Worm (Caenorhabditis elegans) whole organism, L3 larva: Measurements from ENCODE around the gene srw-33.

Source experiments
- ZK546.5 ChIP-seq: sonication (generic microtip); optimal IDR thresholded peaks from 2 replicates; lab custom pipeline; 2017; ENCODE audit warnings: missing biosample characterization, missing genetic modification characterization
- ceh-16 ChIP-seq: sonication (generic microtip); optimal IDR thresholded peaks from 2 replicates; lab custom pipeline; 2017; ENCODE audit warnings: missing biosample characterization, missing genetic modification characterization
- ceh-28 ChIP-seq: fragments of 150-350 bp; optimal IDR thresholded peaks from 2 replicates; lab custom pipeline; 2014; ENCODE audit warnings: missing biosample characterization, missing genetic modification reagents, missing genetic modification characterization
- ceh-82 ChIP-seq: fragments of 150-350 bp; optimal IDR thresholded peaks from 2 replicates; lab custom pipeline; 2014; ENCODE audit warnings: missing biosample characterization, missing genetic modification characterization
- ceh-9 ChIP-seq: sonication (generic microtip); optimal IDR thresholded peaks from 2 replicates; lab custom pipeline; 2018; ENCODE audit warnings: missing biosample characterization, missing genetic modification characterization
- daf-12 ChIP-seq: fragments of 150-350 bp; optimal IDR thresholded peaks from 2 replicates; lab custom pipeline; 2014; ENCODE audit warnings: missing biosample characterization, missing genetic modification reagents, missing genetic modification characterization
- egl-27 ChIP-seq: sonication (generic microtip); optimal IDR thresholded peaks from 4 replicates; lab custom pipeline; 2017; ENCODE audit warnings: missing biosample characterization, missing genetic modification reagents, missing genetic modification characterization
- egl-5 ChIP-seq: fragments of 150-350 bp; optimal IDR thresholded peaks from 2 replicates; lab custom pipeline; 2017; ENCODE audit warnings: missing biosample characterization, missing genetic modification reagents, missing genetic modification characterization, inconsistent platforms
- elt-2 ChIP-seq: sonication (generic microtip); optimal IDR thresholded peaks from 2 replicates; lab custom pipeline; 2016; ENCODE audit warnings: missing genetic modification reagents, mild to moderate bottlenecking, missing genetic modification characterization, missing compliant biosample characterization
- fkh-10 ChIP-seq: sonication (generic microtip); optimal IDR thresholded peaks from 2 replicates; lab custom pipeline; 2017; ENCODE audit warnings: missing biosample characterization, missing genetic modification reagents, missing genetic modification characterization
- fos-1 ChIP-seq: fragments of 150-350 bp; optimal IDR thresholded peaks from 2 replicates; lab custom pipeline; 2014; ENCODE audit warnings: missing biosample characterization, missing genetic modification characterization
- hmg-11 ChIP-seq: sonication (generic microtip); optimal IDR thresholded peaks from 2 replicates; lab custom pipeline; 2016; ENCODE audit warnings: missing genetic modification characterization, missing compliant biosample characterization
- lin-15B ChIP-seq: fragments of 150-350 bp; optimal IDR thresholded peaks from 2 replicates; lab custom pipeline; 2014; ENCODE audit warnings: missing biosample characterization, missing genetic modification characterization
- lin-39 ChIP-seq: fragments of 150-350 bp; optimal IDR thresholded peaks from 2 replicates; lab custom pipeline; 2018; ENCODE audit warnings: missing biosample characterization, missing genetic modification reagents, missing genetic modification characterization
- lsy-12 ChIP-seq: sonication (generic microtip); optimal IDR thresholded peaks from 2 replicates; lab custom pipeline; 2016; ENCODE audit warnings: mild to moderate bottlenecking, missing genetic modification characterization, missing compliant biosample characterization
- mml-1 ChIP-seq: fragments of 150-350 bp; sonication (generic microtip); optimal IDR thresholded peaks from 3 replicates; lab custom pipeline; 2014; ENCODE audit warnings: missing biosample characterization, missing genetic modification characterization
- nhr-12 ChIP-seq: fragments of 150-350 bp; optimal IDR thresholded peaks from 2 replicates; lab custom pipeline; 2014; ENCODE audit warnings: missing biosample characterization, missing genetic modification characterization
- nhr-237 ChIP-seq: fragments of 150-350 bp; optimal IDR thresholded peaks from 2 replicates; lab custom pipeline; 2014; ENCODE audit warnings: missing biosample characterization, missing genetic modification characterization
- nhr-25 ChIP-seq: sonication (generic microtip); optimal IDR thresholded peaks from 2 replicates; lab custom pipeline; 2017; ENCODE audit warnings: missing biosample characterization, missing genetic modification characterization
- nhr-43 ChIP-seq: sonication (generic microtip); optimal IDR thresholded peaks from 2 replicates; lab custom pipeline; 2016; ENCODE audit warnings: mild to moderate bottlenecking, missing genetic modification characterization, missing compliant biosample characterization; ENCODE audit not compliant: poor library complexity, severe bottlenecking
- nhr-77 ChIP-seq: fragments of 150-350 bp; optimal IDR thresholded peaks from 2 replicates; lab custom pipeline; 2014; ENCODE audit warnings: missing biosample characterization, missing genetic modification characterization
- pqm-1 ChIP-seq: fragments of 150-350 bp; optimal IDR thresholded peaks from 2 replicates; lab custom pipeline; 2017; ENCODE audit warnings: missing biosample characterization, missing genetic modification characterization, inconsistent platforms
- sea-2 ChIP-seq: fragments of 150-350 bp; sonication (generic microtip); optimal IDR thresholded peaks from 4 replicates; lab custom pipeline; 2014; ENCODE audit warnings: missing biosample characterization, missing genetic modification reagents, missing genetic modification characterization
- tbx-2 ChIP-seq: sonication (generic microtip); optimal IDR thresholded peaks from 2 replicates; lab custom pipeline; 2016; ENCODE audit warnings: mild to moderate bottlenecking, missing genetic modification characterization, missing compliant biosample characterization
- unc-62 ChIP-seq: fragments of 150-350 bp; sonication (generic microtip); optimal IDR thresholded peaks from 4 replicates; lab custom pipeline; 2014; ENCODE audit warnings: missing biosample characterization, missing genetic modification reagents, missing genetic modification characterization
- zag-1 ChIP-seq: fragments of 150-350 bp; optimal IDR thresholded peaks from 2 replicates; lab custom pipeline; 2014; ENCODE audit warnings: missing biosample characterization, missing genetic modification characterization
- ztf-11 ChIP-seq: fragments of 150-350 bp; optimal IDR thresholded peaks from 2 replicates; lab custom pipeline; 2014; ENCODE audit warnings: missing biosample characterization, missing genetic modification characterization
- ztf-4 ChIP-seq: fragments of 150-350 bp; optimal IDR thresholded peaks from 2 replicates; lab custom pipeline; 2014; ENCODE audit warnings: missing biosample characterization, missing genetic modification characterization

The srw-33 gene

DNA sequence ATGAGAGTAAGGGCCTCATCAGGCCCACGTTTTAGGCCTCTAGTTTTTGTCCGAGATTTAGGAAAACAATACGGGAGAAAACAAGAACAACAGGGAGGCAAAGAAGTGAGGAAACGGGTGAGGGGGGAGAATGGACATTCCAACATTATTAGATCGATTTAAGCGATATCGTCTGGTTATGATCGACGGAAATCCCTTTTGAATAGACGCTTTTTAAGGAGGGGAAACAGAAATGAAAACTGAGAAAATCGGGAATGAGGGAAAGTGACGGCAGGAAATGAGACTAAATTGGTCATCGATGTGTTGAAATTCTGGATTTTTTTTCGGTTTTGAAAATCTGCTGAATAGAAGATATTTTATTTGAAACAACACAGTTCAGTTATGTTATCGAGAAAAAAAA lies 13.1 kb upstream of the srw-33 start, which contains the start of gene rocf-1:
Gene rocf-1 (minus strand): TSS at position 101 of the 400 bp plus-strand sequence.
- TF ChIP-seq egl-5 (tag; lab: Kevin White, UChicago): no peak
- no peak for TF ChIP-seq fkh-10 (GFP tag; lab: Kevin White, UChicago)
- no peak for TF ChIP-seq lin-15B (tag; lab: Kevin White, UChicago)
- no peak for TF ChIP-seq nhr-237 (tag; lab: Kevin White, UChicago)
- no peak for TF ChIP-seq hmg-11 (tag; lab: Kevin White, UChicago)
- TF ChIP-seq nhr-25: no peak
- TF ChIP-seq ceh-9 (tag; lab: Kevin White, UChicago): no peak

DNA sequence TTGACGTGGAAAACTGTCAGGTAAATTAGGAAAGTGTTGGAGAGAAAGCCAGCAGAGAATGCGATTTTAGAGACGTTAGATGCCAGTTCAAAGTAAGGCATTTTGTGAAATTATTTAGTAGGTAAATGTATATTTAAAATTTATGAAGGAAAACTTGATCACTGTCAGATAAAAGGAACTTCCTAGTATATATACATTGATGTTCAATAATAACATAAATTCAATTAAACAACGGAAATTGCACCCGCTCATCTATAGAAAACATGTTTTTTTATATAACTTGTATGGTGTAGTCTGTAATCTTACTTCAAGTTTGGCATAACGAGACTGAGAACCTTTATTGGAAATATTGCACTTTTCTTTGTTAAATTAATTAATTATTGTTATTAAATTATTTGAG lies 7.8 kb upstream of the srw-33 start, which contains the start of gene str-71:
Gene str-71 (minus strand): TSS at position 101 of the 400 bp plus-strand sequence.
- TF ChIP-seq hmg-11 (tag; lab: Kevin White, UChicago) (no peak), ceh-28 (tag; lab: Kevin White, UChicago) (no peak), nhr-12 (tag; lab: Kevin White, UChicago) (no peak), egl-27 (tag; lab: Kevin White, UChicago) (no peak), ceh-82 (no peak), ztf-11 (tag; lab: Kevin White, UChicago) (no peak), ceh-9 (tag; lab: Kevin White, UChicago) (no peak), tbx-2 (no peak), unc-62 (no peak), daf-12 (tag; lab: Kevin White, UChicago) (no peak), elt-2 (tag; lab: Kevin White, UChicago) (no peak), ceh-16 (tag; lab: Kevin White, UChicago) (no peak)

DNA sequence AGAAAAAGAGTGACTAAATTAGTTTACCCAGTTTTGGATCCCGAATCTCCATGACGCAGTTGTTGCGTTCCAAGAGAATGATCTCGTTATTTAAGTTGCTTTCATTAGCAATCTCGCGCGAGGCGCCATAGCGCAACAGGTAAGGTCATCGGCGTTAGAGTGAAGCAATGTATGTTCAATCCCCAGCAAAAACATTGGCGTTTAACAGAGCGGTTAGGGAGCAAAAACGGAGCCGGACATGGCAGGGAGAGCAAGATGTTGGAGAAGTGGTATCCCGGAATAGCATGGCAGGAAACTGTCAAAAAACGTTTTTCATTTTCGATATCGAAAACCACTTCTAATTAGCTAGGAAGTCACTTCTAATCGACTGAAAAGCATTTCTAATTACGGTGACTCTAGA lies 3.0 kb upstream of the srw-33 start:
- TF ChIP-seq nhr-43 (tag; lab: Kevin White, UChicago): peak; percentile 31
- no peak for TF ChIP-seq ceh-82
- no peak for TF ChIP-seq ceh-9 (tag; lab: Kevin White, UChicago)

DNA sequence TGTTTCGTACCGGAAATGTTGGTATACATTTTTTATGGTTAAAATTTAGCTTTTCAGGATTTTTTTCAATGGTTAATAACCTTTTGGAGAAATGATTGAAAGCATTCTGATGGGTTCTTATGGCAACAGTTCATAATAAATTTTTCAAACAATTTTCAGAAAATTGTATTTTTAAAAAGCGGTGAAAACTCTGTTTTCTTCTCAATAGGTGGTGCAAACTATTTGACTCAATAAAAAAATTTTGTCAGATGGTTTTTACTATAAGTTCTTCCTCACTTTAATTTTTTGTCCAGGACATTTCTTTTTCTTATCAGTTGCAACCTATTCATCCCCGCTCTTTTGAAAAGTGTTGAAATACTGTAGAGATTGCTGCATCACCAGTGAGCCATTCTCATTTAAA lies 2.5 kb downstream of the srw-33 start, which contains the start of gene T26H5.14:
Gene T26H5.14 (plus strand): TSS at position 301 of the 400 bp plus-strand sequence.
- TF ChIP-seq ceh-28 (tag; lab: Kevin White, UChicago) (no peak), hmg-11 (tag; lab: Kevin White, UChicago) (no peak), elt-2 (tag; lab: Kevin White, UChicago) (peak; percentile 40), nhr-77 (tag; lab: Kevin White, UChicago) (no peak)
- TF ChIP-seq, all 47 proteins: peak for 1

DNA sequence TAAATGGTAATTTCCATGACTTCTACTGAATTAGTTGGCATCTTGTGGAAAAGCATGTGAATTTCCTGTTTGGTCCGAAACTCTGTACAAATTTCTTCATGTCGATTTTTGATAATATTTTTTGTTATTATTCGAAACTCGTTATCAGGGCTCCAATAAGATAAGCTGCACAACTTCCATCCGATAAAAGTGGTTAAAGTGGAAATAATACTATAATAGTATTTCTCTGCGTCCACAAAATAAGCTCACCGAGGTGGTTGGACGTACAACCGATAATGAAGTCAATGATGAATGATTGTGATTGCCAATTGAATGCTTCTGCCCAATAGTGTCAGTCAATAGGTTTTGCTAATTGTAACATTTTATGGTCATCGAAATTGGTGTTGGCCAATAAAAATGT lies 2.9 kb downstream of the srw-33 start, which contains the start of gene T26H5.4:
Gene T26H5.4 (minus strand): TSS at position 294 of the 400 bp plus-strand sequence.
- TF ChIP-seq lin-39 (tag; lab: Kevin White, UChicago): no peak
- peak; percentile 81 for TF ChIP-seq elt-2 (tag; lab: Kevin White, UChicago)
- peak; percentile 77 for TF ChIP-seq pqm-1 (tag; lab: Kevin White, UChicago)
- TF ChIP-seq, all 47 proteins: peak for 2

DNA sequence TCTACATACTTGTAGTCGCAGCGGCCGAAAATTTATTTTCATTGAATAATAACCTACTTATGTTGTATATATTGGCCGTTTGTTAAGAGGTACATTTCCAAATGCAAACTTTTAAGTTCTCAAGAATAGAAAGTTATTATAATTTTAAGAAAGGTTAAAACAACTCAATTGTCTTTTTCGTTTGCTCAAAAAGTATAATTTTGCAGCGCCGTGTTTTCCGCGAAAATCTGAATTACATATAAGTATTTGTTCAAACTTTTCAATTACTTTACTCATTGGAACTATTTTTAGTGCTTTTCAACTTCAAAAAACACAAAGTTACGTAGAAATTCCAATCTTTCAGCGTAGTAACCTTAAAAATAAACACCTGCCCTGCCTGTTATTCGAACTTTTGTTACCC lies 5.9 kb downstream of the srw-33 start, which contains the start of gene srh-239:
Gene srh-239 (plus strand): TSS at position 301 of the 400 bp plus-strand sequence.
- TF ChIP-seq ceh-82: no peak
- TF ChIP-seq lsy-12 (tag; lab: Kevin White, UChicago): no peak
- no peak for TF ChIP-seq ztf-4 (tag; lab: Kevin White, UChicago)

DNA sequence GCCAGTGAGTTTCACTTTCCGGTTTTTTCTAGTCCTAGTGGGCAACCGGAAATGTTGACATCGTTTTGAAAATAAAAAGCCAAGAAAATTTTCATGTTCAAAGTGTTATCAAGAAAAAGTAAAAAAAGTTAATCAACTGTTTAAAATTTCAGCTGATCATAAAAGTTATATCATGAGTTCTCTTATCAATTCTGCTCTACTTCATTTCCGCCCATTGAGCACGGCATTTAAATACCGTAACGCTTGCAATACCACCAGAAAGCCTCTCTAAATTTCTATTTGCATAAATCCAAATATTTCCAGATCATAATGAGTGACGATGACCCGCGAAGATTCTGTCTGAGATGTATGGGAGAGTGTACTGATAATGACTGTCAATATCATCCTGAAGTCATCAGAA lies 6.7 kb downstream of the srw-33 start, which contains the start of gene T26H5.9:
Gene T26H5.9 (plus strand): TSS at position 302 of the 400 bp plus-strand sequence.
- TF ChIP-seq nhr-237 (tag; lab: Kevin White, UChicago) (no peak), lin-15B (tag; lab: Kevin White, UChicago) (no peak), ztf-11 (tag; lab: Kevin White, UChicago) (no peak), mml-1 (tag; lab: Kevin White, UChicago) (no peak), fos-1 (tag; lab: Kevin White, UChicago) (no peak), zag-1 (no peak), elt-2 (tag; lab: Kevin White, UChicago) (peak; percentile 65), sea-2 (GFP tag; lab: Kevin White, UChicago) (no peak), pqm-1 (tag; lab: Kevin White, UChicago) (peak; percentile 12), ZK546.5 (tag; lab: Kevin White, UChicago) (no peak)
